Fruit fly (Drosophila melanogaster) whole organism, wandering third instar larva: ENCODE data around the gene CG3984.

Source experiments
- Vsx2 ChIP-seq: fragments of 200-300, 225-300 bp; sonication (Bioruptor generic); optimal IDR thresholded peaks from 2 replicates; lab custom pipeline; 2018; ENCODE audit warnings: missing biosample characterization, missing genetic modification characterization; ENCODE audit not compliant: partially characterized antibody
- br ChIP-seq: fragments of 200-800 bp; sonication (Bioruptor generic); optimal IDR thresholded peaks from 2 replicates; lab custom pipeline; 2016; ENCODE audit warnings: missing biosample characterization, missing genetic modification characterization
- lola ChIP-seq: fragments of >200 bp; optimal IDR thresholded peaks from 2 replicates; lab custom pipeline; 2017; ENCODE audit warnings: missing biosample characterization, missing genetic modification characterization
- pan ChIP-seq: fragments of >200 bp; optimal IDR thresholded peaks from 2 replicates; lab custom pipeline; 2017
- sv ChIP-seq: fragments of 200-800 bp; sonication (Bioruptor generic); optimal IDR thresholded peaks from 3 replicates; lab custom pipeline; 2016; ENCODE audit warnings: missing biosample characterization, missing genetic modification characterization

dm6 chr3R:15128060-15128459 lies 8.9 kb upstream of the CG3984 start:
- no peak for TF ChIP-seq pan (lab: Kevin White, UChicago)
- TF ChIP-seq sv (GFP tag; lab: Kevin White, UChicago): no peak
- no peak for TF ChIP-seq lola (GFP tag; lab: Kevin White, UChicago)
- no peak for TF ChIP-seq br (GFP tag; lab: Kevin White, UChicago)
- TF ChIP-seq Vsx2 (GFP tag; lab: Kevin White, UChicago): no peak
